Worm (Caenorhabditis elegans) whole organism, early embryonic: ENCODE results near the gene F54B11.4.

Experiments
- B0310.2 ChIP-seq: sonication (generic microtip); optimal IDR thresholded peaks from 2 replicates; lab custom pipeline; 2016; ENCODE audit warnings: mild to moderate bottlenecking, missing genetic modification characterization, missing compliant biosample characterization
- F13C5.2 ChIP-seq: sonication (generic microtip); optimal IDR thresholded peaks from 2 replicates; lab custom pipeline; 2017; ENCODE audit warnings: mild to moderate bottlenecking, missing genetic modification characterization, inconsistent platforms, missing compliant biosample characterization
- ama-1 ChIP-seq: fragments of 150-350 bp; optimal IDR thresholded peaks from 2 replicates; lab custom pipeline; 2014
- ceh-13 ChIP-seq: fragments of 200-800 bp; sonication (Bioruptor generic); optimal IDR thresholded peaks from 2 replicates; lab custom pipeline; 2018; ENCODE audit warnings: mild to moderate bottlenecking, missing genetic modification characterization, missing compliant biosample characterization
- hmg-4 ChIP-seq: fragments of 200-800 bp; sonication (Bioruptor generic); optimal IDR thresholded peaks from 2 replicates; lab custom pipeline; 2018; ENCODE audit warnings: mild to moderate bottlenecking, missing genetic modification characterization, missing compliant biosample characterization
- hnd-1 ChIP-seq: sonication (generic microtip); optimal IDR thresholded peaks from 2 replicates; lab custom pipeline; 2016; ENCODE audit warnings: missing genetic modification characterization, missing compliant biosample characterization
- pes-1 ChIP-seq: fragments of 200-800 bp; sonication (Bioruptor generic); IDR thresholded peaks from 2 replicates; pipeline ENCODE4 v1.3.6; 2022; ENCODE audit warnings: missing genetic modification reagents, missing genetic modification characterization, missing compliant biosample characterization

DNA sequence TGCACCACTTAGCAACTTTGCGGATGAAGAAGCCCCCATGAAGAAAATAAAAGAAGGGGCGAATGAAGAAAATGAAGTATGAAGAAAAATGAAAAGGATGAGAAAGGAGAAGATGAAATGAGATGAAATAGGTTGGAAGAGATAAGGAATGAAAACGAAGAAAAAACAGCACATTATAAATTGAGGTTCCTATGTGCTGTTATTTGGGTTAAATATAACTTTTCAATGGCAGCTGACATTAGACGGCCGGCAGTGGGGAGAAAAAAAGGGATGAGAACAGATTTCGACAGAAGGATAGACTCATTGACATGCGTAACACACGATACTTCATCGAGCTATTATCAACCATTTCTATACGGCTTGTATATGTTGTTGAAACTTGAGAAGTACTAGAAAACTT lies 30.5 kb upstream of the F54B11.4 start:
- TF ChIP-seq ama-1 (lab: Kevin White, UChicago) (no peak), ceh-13 (GFP tag; lab: Kevin White, UChicago) (no peak), hmg-4 (GFP tag; lab: Kevin White, UChicago) (no peak), F13C5.2 (tag; lab: Kevin White, UChicago) (no peak), B0310.2 (tag; lab: Kevin White, UChicago) (no peak), hnd-1 (no peak), pes-1 (GFP tag; lab: Robert Waterston, UW) (no peak)
